Fruit fly (Drosophila melanogaster) whole organism, embryonic: ENCODE data around the gene CG34310.

Source experiments
- Bdp1 ChIP-seq: fragments of 200-800 bp; sonication (Bioruptor generic); optimal IDR thresholded peaks from 3 replicates; lab custom pipeline; 2016; ENCODE audit warnings: missing biosample characterization, missing genetic modification characterization
- CG10654 ChIP-seq: fragments of 200-800 bp; sonication (Bioruptor generic); optimal IDR thresholded peaks from 2 replicates; lab custom pipeline; 2016; ENCODE audit warnings: missing biosample characterization, missing genetic modification characterization
- CG11560 ChIP-seq: fragments of 200-800 bp; sonication (Bioruptor generic); IDR thresholded peaks from 3 replicates; pipeline ENCODE4 v1.3.6; 2022; ENCODE audit warnings: missing biosample characterization, missing genetic modification characterization
- CG12659 ChIP-seq: fragments of 200-800 bp; sonication (Bioruptor generic); optimal IDR thresholded peaks from 3 replicates; lab custom pipeline; 2017; ENCODE audit warnings: mild to moderate bottlenecking, missing biosample characterization, missing genetic modification reagents, missing genetic modification characterization
- CG12744 ChIP-seq: fragments of 200-800 bp; sonication (Bioruptor generic); optimal IDR thresholded peaks from 2 replicates; lab custom pipeline; 2016; ENCODE audit warnings: missing biosample characterization, missing genetic modification characterization
- CG13424 ChIP-seq: fragments of 200-800 bp; sonication (Bioruptor generic); optimal IDR thresholded peaks from 2 replicates; lab custom pipeline; 2019; ENCODE audit warnings: missing biosample characterization, mild to moderate bottlenecking, missing genetic modification characterization, moderate library complexity
- CG13624 ChIP-seq: fragments of 200-800 bp; sonication (Bioruptor generic); optimal IDR thresholded peaks from 2 replicates; lab custom pipeline; 2016; ENCODE audit warnings: missing biosample characterization, missing genetic modification characterization
- CG14441 ChIP-seq: fragments of 200-800 bp; sonication (Bioruptor generic); IDR thresholded peaks from 2 replicates; pipeline ENCODE4 v1.3.6; 2022; ENCODE audit warnings: missing biosample characterization, missing genetic modification characterization
- CG14667 ChIP-seq: fragments of 200-800 bp; sonication (Bioruptor generic); IDR thresholded peaks from 2 replicates; pipeline ENCODE4 v1.3.6; 2022; ENCODE audit warnings: missing biosample characterization, missing genetic modification characterization
- CG14710 ChIP-seq: fragments of 200-800 bp; sonication (Bioruptor generic); optimal IDR thresholded peaks from 3 replicates; lab custom pipeline; 2019; ENCODE audit warnings: missing biosample characterization, mild to moderate bottlenecking, missing genetic modification characterization, moderate library complexity
- CG1529 ChIP-seq: fragments of 200-800 bp; sonication (Bioruptor generic); optimal IDR thresholded peaks from 3 replicates; lab custom pipeline; 2018; ENCODE audit warnings: missing biosample characterization, missing genetic modification characterization
- CG15514 ChIP-seq: fragments of 200-800 bp; sonication (Bioruptor generic); optimal IDR thresholded peaks from 3 replicates; lab custom pipeline; 2017; ENCODE audit warnings: missing biosample characterization, missing genetic modification characterization, mild to moderate bottlenecking, moderate library complexity, missing genetic modification reagents
- CG1647 ChIP-seq: fragments of 200-800 bp; sonication (Bioruptor generic); optimal IDR thresholded peaks from 3 replicates; lab custom pipeline; 2016; ENCODE audit warnings: missing biosample characterization, missing genetic modification characterization
- CG17829 ChIP-seq: fragments of 200-800 bp; optimal IDR thresholded peaks from 2 replicates; lab custom pipeline; 2019; ENCODE audit warnings: missing biosample characterization, mild to moderate bottlenecking, missing genetic modification characterization, moderate library complexity
- CG18011 ChIP-seq: fragments of 200-800 bp; sonication (Bioruptor generic); optimal IDR thresholded peaks from 2 replicates; lab custom pipeline; 2017; ENCODE audit warnings: missing biosample characterization, missing genetic modification characterization, mild to moderate bottlenecking, moderate library complexity, missing genotype
- CG1832 ChIP-seq: fragments of 200-800 bp; sonication (Bioruptor generic); optimal IDR thresholded peaks from 2 replicates; lab custom pipeline; 2017; ENCODE audit warnings: missing biosample characterization, mild to moderate bottlenecking, missing genetic modification characterization, inconsistent platforms
- CG2116 ChIP-seq: fragments of 200-800 bp; sonication (Bioruptor generic); optimal IDR thresholded peaks from 3 replicates; lab custom pipeline; 2018; ENCODE audit warnings: missing biosample characterization, mild to moderate bottlenecking, missing genetic modification characterization
- CG2129 ChIP-seq: fragments of 200-800 bp; sonication (Bioruptor generic); IDR thresholded peaks from 2 replicates; pipeline ENCODE4 v1.3.6; 2022; ENCODE audit warnings: missing biosample characterization, missing genetic modification characterization; ENCODE audit not compliant: partially characterized antibody
- CG34224 ChIP-seq: fragments of 200-800 bp; sonication (Bioruptor generic); IDR thresholded peaks from 3 replicates; pipeline ENCODE4 v1.3.6; 2022; ENCODE audit warnings: missing biosample characterization, missing genetic modification characterization; ENCODE audit not compliant: partially characterized antibody
- CG4360 ChIP-seq: fragments of 200-800 bp; sonication (Bioruptor generic); IDR thresholded peaks from 2 replicates; pipeline ENCODE4 v1.3.6; 2022; ENCODE audit warnings: missing biosample characterization, missing genetic modification characterization
- CG8944 ChIP-seq: fragments of 200-800 bp; sonication (Bioruptor generic); optimal IDR thresholded peaks from 3 replicates; lab custom pipeline; 2016; ENCODE audit warnings: missing biosample characterization, missing genetic modification characterization
- Deaf1 ChIP-seq: fragments of 200-800 bp; optimal IDR thresholded peaks from 3 replicates; lab custom pipeline; 2019; ENCODE audit warnings: missing biosample characterization, mild to moderate bottlenecking, missing genetic modification characterization, moderate library complexity
- Dfd ChIP-seq, 2 experiments: fragments of >200 bp; optimal IDR thresholded peaks; 2 replicates each; lab custom pipeline; 2017; ENCODE audit warnings: missing biosample characterization in 2 of 2, missing genetic modification characterization in 2 of 2
- Ets97D ChIP-seq: fragments of 200-800 bp; sonication (Bioruptor generic); optimal IDR thresholded peaks from 3 replicates; lab custom pipeline; 2016; ENCODE audit warnings: missing biosample characterization, missing genetic modification characterization
- Hr3 ChIP-seq: fragments of 200-800 bp; sonication (Bioruptor generic); optimal IDR thresholded peaks from 3 replicates; lab custom pipeline; 2016; ENCODE audit warnings: missing biosample characterization, missing genetic modification characterization
- Kr ChIP-seq: fragments of 200-800 bp; sonication (Bioruptor generic); optimal IDR thresholded peaks from 2 replicates; lab custom pipeline; 2017; ENCODE audit warnings: missing biosample characterization, mild to moderate bottlenecking, missing genetic modification characterization
- Med ChIP-seq: fragments of 200-800 bp; sonication (Bioruptor generic); peaks from one replicate; lab custom pipeline; 2016; ENCODE audit warnings: missing biosample characterization, missing genetic modification characterization, mild to moderate bottlenecking, inconsistent platforms, moderate library complexity
- Ptx1 ChIP-seq: fragments of 200-800 bp; sonication (Bioruptor generic); IDR thresholded peaks from 2 replicates; pipeline ENCODE4 v1.3.6; 2022; ENCODE audit warnings: missing biosample characterization, missing genetic modification characterization
- YL-1 ChIP-seq: fragments of 200-800 bp; sonication (Bioruptor generic); optimal IDR thresholded peaks from 3 replicates; lab custom pipeline; 2017; ENCODE audit warnings: missing biosample characterization, mild to moderate bottlenecking, missing genetic modification characterization
- ac ChIP-seq: fragments of 200-800 bp; sonication (Bioruptor generic); optimal IDR thresholded peaks from 3 replicates; lab custom pipeline; 2017; ENCODE audit warnings: missing biosample characterization, mild to moderate bottlenecking, missing genetic modification characterization
- cad ChIP-seq: fragments of >200 bp; optimal IDR thresholded peaks from 2 replicates; lab custom pipeline; 2017; ENCODE audit warnings: missing biosample characterization, missing genetic modification characterization
- chm ChIP-seq: fragments of 200-800 bp; sonication (Bioruptor generic); IDR thresholded peaks from 2 replicates; pipeline ENCODE4 v1.3.6; 2022; ENCODE audit warnings: missing biosample characterization, missing genetic modification characterization
- dmrt99B ChIP-seq: fragments of 200-800 bp; sonication (Bioruptor generic); optimal IDR thresholded peaks from 2 replicates; lab custom pipeline; 2018; ENCODE audit warnings: missing biosample characterization, mild to moderate bottlenecking, missing genetic modification characterization, moderate library complexity
- ewg ChIP-seq: fragments of 200-800 bp; sonication (Bioruptor generic); optimal IDR thresholded peaks from 3 replicates; lab custom pipeline; 2017; ENCODE audit warnings: mild to moderate bottlenecking, missing biosample characterization, missing genetic modification reagents, missing genetic modification characterization
- fd3F ChIP-seq: fragments of 200-800 bp; sonication (Bioruptor generic); optimal IDR thresholded peaks from 2 replicates; lab custom pipeline; 2018; ENCODE audit warnings: missing biosample characterization, mild to moderate bottlenecking, missing genetic modification characterization, moderate library complexity
- grau ChIP-seq: fragments of 200-800 bp; optimal IDR thresholded peaks from 3 replicates; lab custom pipeline; 2019; ENCODE audit warnings: missing biosample characterization, mild to moderate bottlenecking, missing genetic modification characterization, moderate library complexity
- gro ChIP-seq: fragments of 200-800 bp; sonication (Bioruptor generic); optimal IDR thresholded peaks from 2 replicates; lab custom pipeline; 2016; ENCODE audit warnings: missing biosample characterization, missing genetic modification characterization
- her ChIP-seq: fragments of 200-800 bp; sonication (Bioruptor generic); optimal IDR thresholded peaks from 2 replicates; lab custom pipeline; 2016; ENCODE audit warnings: missing biosample characterization, missing genetic modification characterization
- knrl ChIP-seq: fragments of 200-800 bp; sonication (Bioruptor generic); IDR thresholded peaks from 3 replicates; pipeline ENCODE4 v1.3.6; 2022; ENCODE audit warnings: missing biosample characterization, missing genetic modification characterization; ENCODE audit not compliant: partially characterized antibody
- lmd ChIP-seq: fragments of 200-800 bp; sonication (Bioruptor generic); IDR thresholded peaks from 2 replicates; pipeline ENCODE4 v1.3.6; 2022; ENCODE audit warnings: missing biosample characterization, missing genetic modification characterization
- pb ChIP-seq: fragments of 200-800 bp; sonication (Bioruptor generic); optimal IDR thresholded peaks from 3 replicates; lab custom pipeline; 2016; ENCODE audit warnings: missing biosample characterization, missing genetic modification characterization
- rib ChIP-seq: fragments of 200-800 bp; sonication (Bioruptor generic); IDR thresholded peaks from 2 replicates; pipeline ENCODE4 v1.3.6; 2022; ENCODE audit warnings: missing biosample characterization, missing genetic modification characterization
- sc ChIP-seq, 3 experiments: fragments of >200 bp in 2 of 3; fragments of 200-800 bp in 1 of 3; sonication (Bioruptor generic) in 1 of 3; optimal IDR thresholded peaks; 2 replicates in 2 of 3; 3 replicates in 1 of 3; lab custom pipeline; 2017; ENCODE audit warnings: mild to moderate bottlenecking in 1 of 3, missing biosample characterization in 1 of 3, missing genetic modification characterization in 1 of 3, missing genetic modification reagents in 1 of 3
- schlank ChIP-seq: fragments of 200-800 bp; sonication (Bioruptor generic); optimal IDR thresholded peaks from 2 replicates; lab custom pipeline; 2018; ENCODE audit warnings: missing biosample characterization, mild to moderate bottlenecking, missing genetic modification characterization
- scrt ChIP-seq: fragments of 200-800 bp; sonication (Bioruptor generic); optimal IDR thresholded peaks from 2 replicates; lab custom pipeline; 2018; ENCODE audit warnings: missing biosample characterization, mild to moderate bottlenecking, missing genetic modification characterization, moderate library complexity
- tup ChIP-seq: fragments of 200-800 bp; sonication (Bioruptor generic); optimal IDR thresholded peaks from 2 replicates; lab custom pipeline; 2016; ENCODE audit warnings: missing biosample characterization, mild to moderate bottlenecking, missing genetic modification characterization, moderate library complexity
- vvl ChIP-seq: fragments of 200-800 bp; sonication (Bioruptor generic); IDR thresholded peaks from 2 replicates; pipeline ENCODE4 v1.3.6; 2022; ENCODE audit warnings: missing biosample characterization, missing genetic modification characterization
- wdn ChIP-seq: fragments of 200-800 bp; sonication (Bioruptor generic); IDR thresholded peaks from 2 replicates; pipeline ENCODE4 v1.3.6; 2022; ENCODE audit warnings: missing biosample characterization, missing genetic modification characterization

The CG34310 gene

DNA sequence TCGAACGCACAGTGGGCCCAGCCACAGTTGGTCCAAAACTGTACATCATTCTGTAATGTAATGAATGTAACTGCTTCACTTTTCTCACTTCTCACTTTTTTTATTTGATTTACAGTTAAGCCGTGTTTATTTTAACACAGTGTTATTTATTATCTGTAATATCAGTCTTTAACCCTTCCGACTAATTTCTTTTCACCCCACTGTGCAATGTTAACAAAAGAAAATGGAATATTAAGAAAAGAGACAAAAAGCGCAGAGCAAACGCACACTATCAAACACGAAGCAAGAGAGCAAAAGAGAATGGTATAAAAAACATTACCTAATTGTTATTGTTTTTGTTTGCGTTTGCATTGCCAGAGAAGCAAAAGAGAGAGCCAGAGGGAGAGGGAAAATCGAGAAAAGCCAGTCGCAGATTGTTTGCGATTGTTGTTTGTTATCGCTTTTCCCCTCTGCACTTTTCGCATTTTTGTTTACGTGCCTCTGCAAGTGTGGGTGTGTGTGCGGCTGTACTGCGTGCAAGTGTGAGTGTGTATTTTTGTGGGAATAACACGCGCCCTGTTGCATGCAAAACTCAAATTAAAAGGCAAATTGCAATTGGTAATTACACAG is 16.3 kb upstream of the CG34310 start (continued):
- TF ChIP-seq grau (peak; percentile 97), Hr3 (peak; percentile 97), CG14667 (peak; percentile 94), CG1529 (GFP tag; lab: Kevin White, UChicago) (peak; percentile 99), CG12659 (GFP tag; lab: Kevin White, UChicago) (peak; percentile 98), ac (GFP tag; lab: Kevin White, UChicago) (peak; percentile 98), Ptx1 (GFP tag; lab: Robert Waterston, UW) (peak; percentile 98)

DNA sequence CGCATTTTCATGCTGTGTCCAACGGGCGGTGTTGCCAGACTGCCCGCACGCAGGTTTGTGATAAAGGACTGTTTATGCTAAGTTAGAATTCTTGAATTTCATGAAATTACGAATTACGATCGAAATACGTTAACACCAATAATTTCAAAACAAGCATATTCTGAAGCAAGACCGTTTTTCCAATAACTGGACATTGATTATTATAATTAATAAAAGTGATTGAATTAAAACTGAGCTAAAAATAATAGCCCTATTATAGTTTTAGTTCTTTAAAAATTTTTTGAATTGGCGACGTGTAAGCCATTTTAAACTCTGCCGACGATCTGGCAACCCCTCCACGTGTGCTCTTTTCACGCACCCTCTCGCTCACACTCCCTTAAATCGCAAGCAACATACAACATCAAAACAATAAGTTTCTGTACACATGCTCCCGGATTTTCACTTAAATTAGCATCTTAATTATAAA is 15.3 kb upstream of the CG34310 start:
- TF ChIP-seq CG11560 (peak; percentile 79), pb (GFP tag; lab: Kevin White, UChicago) (peak; percentile 87), fd3F (peak; percentile 95), CG4360 (GFP tag; lab: Robert Waterston, UW) (no peak; the same call in 1 of the 2 replicates), CG34224 (no peak), Kr (peak; percentile 4), CG2129 (GFP tag; lab: Robert Waterston, UW) (no peak), schlank (peak; percentile 85), CG15514 (GFP tag; lab: Kevin White, UChicago) (peak; percentile 90), scrt (GFP tag; lab: Kevin White, UChicago) (peak; percentile 89), Ets97D (peak; percentile 85), Bdp1 (GFP tag; lab: Kevin White, UChicago) (peak; percentile 90), vvl (GFP tag; lab: Robert Waterston, UW) (peak; percentile 94), CG13624 (GFP tag; lab: Kevin White, UChicago) (peak; percentile 90), chm (GFP tag; lab: Robert Waterston, UW) (peak; percentile 85), CG18011 (GFP tag; lab: Kevin White, UChicago) (peak; percentile 89), knrl (no peak), Med (GFP tag; lab: Kevin White, UChicago) (peak; percentile 99), CG10654 (GFP tag; lab: Kevin White, UChicago) (peak; percentile 94), wdn (GFP tag; lab: Robert Waterston, UW) (peak; percentile 83), CG17829 (tag; lab: Kevin White, UChicago) (peak; percentile 96), Dfd (GFP tag; optimal IDR thresholded peaks at IDR 0.05; lab: Kevin White, UChicago) (peak in 1 of 2 experiments; percentile 51), ewg (GFP tag; lab: Kevin White, UChicago) (peak; percentile 95), her (GFP tag; lab: Kevin White, UChicago) (peak; percentile 81), CG14710 (tag; lab: Kevin White, UChicago) (peak; percentile 95), sc (optimal IDR thresholded peaks at IDR 0.05; lab: Kevin White, UChicago) (no peak), sc (GFP tag; optimal IDR thresholded peaks at IDR 0.05; lab: Kevin White, UChicago) (peak; percentile 88), cad (no peak), CG1832 (GFP tag; lab: Kevin White, UChicago) (no peak), tup (GFP tag; lab: Kevin White, UChicago) (peak; percentile 83), CG12744 (GFP tag; lab: Kevin White, UChicago) (peak; percentile 92), YL-1 (GFP tag; lab: Kevin White, UChicago) (peak; percentile 89), rib (GFP tag; lab: Robert Waterston, UW) (peak; percentile 90), CG2116 (GFP tag; lab: Kevin White, UChicago) (peak; percentile 81), CG14441 (GFP tag; lab: Robert Waterston, UW) (peak; percentile 92), CG8944 (GFP tag; lab: Kevin White, UChicago) (peak; percentile 89), gro (GFP tag; lab: Kevin White, UChicago) (peak; percentile 92), CG1647 (peak; percentile 87), CG13424 (tag; lab: Kevin White, UChicago) (peak; percentile 97), lmd (GFP tag; lab: Robert Waterston, UW) (peak; percentile 92), dmrt99B (peak; percentile 96), Deaf1 (tag; lab: Kevin White, UChicago) (peak; percentile 83)
